Worm (Caenorhabditis elegans): ENCODE data around the gene com-1.
A peak's percentile ranks its signal among the peaks of the same experiment; 100 is the strongest.

The com-1 gene

ce11 chrIII:10895817-10896413, at the start of gene com-1:
Gene com-1, plus strand, starts transcription at chrIII:10896363.
- TF ChIP-seq skn-1 (tag; optimal IDR thresholded peaks at IDR 0.05), result no peak
- TF ChIP-seq R02D3.7 (tag; optimal IDR thresholded peaks at IDR 0.05), result no peak
- no peak for TF ChIP-seq sma-3 (GFP tag; optimal IDR thresholded peaks at IDR 0.05)
- no peak for TF ChIP-seq lin-39 (tag; optimal IDR thresholded peaks at IDR 0.05)
- TF ChIP-seq alr-1 (tag; optimal IDR thresholded peaks at IDR 0.05), result no peak
- TF ChIP-seq aly-2 (tag; optimal IDR thresholded peaks at IDR 0.05), result no peak
- no peak for TF ChIP-seq egl-27 (tag; optimal IDR thresholded peaks at IDR 0.05)
- no peak for TF ChIP-seq lin-11 (tag; optimal IDR thresholded peaks at IDR 0.05)
- peak; percentile 57 for TF ChIP-seq gmeb-1 (tag; optimal IDR thresholded peaks at IDR 0.05)
- TF ChIP-seq C34F6.9 (tag; optimal IDR thresholded peaks at IDR 0.05), result peak; percentile 62
- no peak for TF ChIP-seq elt-1 (tag; optimal IDR thresholded peaks at IDR 0.05)
- no peak for TF ChIP-seq unc-39 (tag; optimal IDR thresholded peaks at IDR 0.05)
- no peak for TF ChIP-seq ama-1 (optimal IDR thresholded peaks at IDR 0.05)
- TF ChIP-seq ceh-82 (tag; optimal IDR thresholded peaks at IDR 0.05), result no peak
- TF ChIP-seq F13H6.1 (tag; optimal IDR thresholded peaks at IDR 0.05), result no peak
- no peak for TF ChIP-seq nhr-10 (tag; optimal IDR thresholded peaks at IDR 0.05)
- TF ChIP-seq nhr-77 (tag; optimal IDR thresholded peaks at IDR 0.05), result no peak
- TF ChIP-seq ztf-1 (GFP tag; conservative IDR thresholded peaks at IDR 0.05), result no peak
- TF ChIP-seq unc-62 (GFP tag; optimal IDR thresholded peaks at IDR 0.05), result no peak
- TF ChIP-seq nhr-11 (tag; optimal IDR thresholded peaks at IDR 0.05), result no peak
- no peak for TF ChIP-seq Y55F3AM.14 (GFP tag; optimal IDR thresholded peaks at IDR 0.05)
- TF ChIP-seq lin-13 (GFP tag; optimal IDR thresholded peaks at IDR 0.05), result peak; percentile 41
- TF ChIP-seq lsy-2 (tag; optimal IDR thresholded peaks at IDR 0.05), result peak in 1 of 2 experiments; percentile 66
- TF ChIP-seq fos-1 (tag; optimal IDR thresholded peaks at IDR 0.05), result no peak
- TF ChIP-seq mbf-1 (tag; optimal IDR thresholded peaks at IDR 0.05), result no peak
- no peak for TF ChIP-seq nhr-129 (tag; optimal IDR thresholded peaks at IDR 0.05)
- TF ChIP-seq ztf-11 (tag; optimal IDR thresholded peaks at IDR 0.05), result no peak
- TF ChIP-seq blmp-1 (tag; optimal IDR thresholded peaks at IDR 0.05; ENCODE audit: insufficient read depth), result no peak
- peak; percentile 68 for TF ChIP-seq unc-55 (GFP tag; optimal IDR thresholded peaks at IDR 0.05)
- TF ChIP-seq nhr-25 (tag; optimal IDR thresholded peaks at IDR 0.05), result no peak
- TF ChIP-seq crh-2 (tag; optimal IDR thresholded peaks at IDR 0.05), result no peak
- TF ChIP-seq mdl-1 (tag; optimal IDR thresholded peaks at IDR 0.05), result no peak
- TF ChIP-seq nhr-12 (tag; optimal IDR thresholded peaks at IDR 0.05), result no peak
- no peak for TF ChIP-seq nhr-23 (tag; optimal IDR thresholded peaks at IDR 0.05)
- TF ChIP-seq nhr-6 (tag; optimal IDR thresholded peaks at IDR 0.05), result no peak
- no peak for TF ChIP-seq dmd-4 (tag; optimal IDR thresholded peaks at IDR 0.05)
- TF ChIP-seq ztf-4 (tag; optimal IDR thresholded peaks at IDR 0.05), result no peak
- TF ChIP-seq sma-9 (GFP tag; optimal IDR thresholded peaks at IDR 0.05), result no peak
- TF ChIP-seq sma-9 (tag; optimal IDR thresholded peaks at IDR 0.05), result no peak

- peak; percentile 95 for TF ChIP-seq sma-9 (GFP tag; optimal IDR thresholded peaks at IDR 0.05)
- no peak for TF ChIP-seq sma-9 (tag; optimal IDR thresholded peaks at IDR 0.05)
- peak; percentile 98 for TF ChIP-seq unc-55 (GFP tag; optimal IDR thresholded peaks at IDR 0.05)
- peak; percentile 69 for TF ChIP-seq alr-1 (tag; optimal IDR thresholded peaks at IDR 0.05)
- no peak for TF ChIP-seq nhr-23 (tag; optimal IDR thresholded peaks at IDR 0.05)
- TF ChIP-seq gmeb-1 (tag; optimal IDR thresholded peaks at IDR 0.05), result peak; percentile 97
- peak; percentile 95 for TF ChIP-seq egl-27 (tag; optimal IDR thresholded peaks at IDR 0.05)
- TF ChIP-seq mab-5 (tag; optimal IDR thresholded peaks at IDR 0.05), result peak; percentile 94
- peak; percentile 75 for TF ChIP-seq sem-4 (tag; optimal IDR thresholded peaks at IDR 0.05)
- peak; percentile 70 for TF ChIP-seq zag-1 (tag; optimal IDR thresholded peaks at IDR 0.05)
- TF ChIP-seq nhr-10 (tag; optimal IDR thresholded peaks at IDR 0.05), result peak; percentile 78
- TF ChIP-seq ztf-4 (tag; optimal IDR thresholded peaks at IDR 0.05), result peak; percentile 86
- TF ChIP-seq F13H6.1 (tag; optimal IDR thresholded peaks at IDR 0.05), result peak; percentile 92
- no peak for TF ChIP-seq ztf-1 (GFP tag; conservative IDR thresholded peaks at IDR 0.05)
- peak; percentile 81 for TF ChIP-seq ceh-16 (tag; optimal IDR thresholded peaks at IDR 0.05)
- peak; percentile 18 for TF ChIP-seq ztf-11 (tag; optimal IDR thresholded peaks at IDR 0.05)
- TF ChIP-seq lin-13 (GFP tag; optimal IDR thresholded peaks at IDR 0.05), result peak; percentile 92
- no peak for TF ChIP-seq elt-3 (tag; optimal IDR thresholded peaks at IDR 0.05)
- no peak for TF ChIP-seq nhr-11 (tag; optimal IDR thresholded peaks at IDR 0.05)
- peak; percentile 33 for TF ChIP-seq unc-62 (GFP tag; optimal IDR thresholded peaks at IDR 0.05)
- TF ChIP-seq nhr-6 (tag; optimal IDR thresholded peaks at IDR 0.05), result peak; percentile 89
- peak; percentile 22 to 53 for TF ChIP-seq mdl-1 (tag; optimal IDR thresholded peaks at IDR 0.05)
- peak; percentile 53 for TF ChIP-seq blmp-1 (tag; optimal IDR thresholded peaks at IDR 0.05; ENCODE audit: insufficient read depth)
- peak; percentile 54 for TF ChIP-seq Y55F3AM.14 (GFP tag; optimal IDR thresholded peaks at IDR 0.05)
- TF ChIP-seq nhr-25 (tag; optimal IDR thresholded peaks at IDR 0.05), result peak; percentile 95
- TF ChIP-seq R02D3.7 (tag; optimal IDR thresholded peaks at IDR 0.05), result peak; percentile 65
- peak; percentile 96 for TF ChIP-seq lin-11 (tag; optimal IDR thresholded peaks at IDR 0.05)
- peak; percentile 19 for TF ChIP-seq dmd-4 (tag; optimal IDR thresholded peaks at IDR 0.05)
- peak; percentile 93 to 96 for TF ChIP-seq lsy-2 (tag; optimal IDR thresholded peaks at IDR 0.05)
- no peak for TF ChIP-seq lin-39 (tag; optimal IDR thresholded peaks at IDR 0.05)
- TF ChIP-seq ama-1 (optimal IDR thresholded peaks at IDR 0.05), result peak; percentile 48
- no peak for TF ChIP-seq mbf-1 (tag; optimal IDR thresholded peaks at IDR 0.05)
- peak; percentile 60 for TF ChIP-seq skn-1 (tag; optimal IDR thresholded peaks at IDR 0.05)
- TF ChIP-seq ceh-82 (tag; optimal IDR thresholded peaks at IDR 0.05), result peak; percentile 62
- TF ChIP-seq nhr-129 (tag; optimal IDR thresholded peaks at IDR 0.05), result peak; percentile 73
- peak; percentile 60 for TF ChIP-seq ZK546.5 (tag; optimal IDR thresholded peaks at IDR 0.05)
- TF ChIP-seq sma-3 (GFP tag; optimal IDR thresholded peaks at IDR 0.05), result peak; percentile 99
- no peak for TF ChIP-seq aly-2 (tag; optimal IDR thresholded peaks at IDR 0.05)
- TF ChIP-seq unc-39 (tag; optimal IDR thresholded peaks at IDR 0.05), result no peak
- peak; percentile 69 for TF ChIP-seq nhr-77 (tag; optimal IDR thresholded peaks at IDR 0.05)
- TF ChIP-seq nhr-21 (tag; optimal IDR thresholded peaks at IDR 0.05), result peak; percentile 92
- TF ChIP-seq snpc-4 (tag; optimal IDR thresholded peaks at IDR 0.05), result peak; percentile 84
These were observed 47.3 kb upstream of the com-1 start, which contains the start of the genes fbxb-85 and hex-3 for ce11 chrIII:10848858-10849257. Gene fbxb-85, minus strand, starts transcription at chrIII:10848963. Gene hex-3, plus strand, starts transcription at chrIII:10849222.
